Worm (Caenorhabditis elegans) whole organism, L3 larva: ENCODE measurements around the gene rpn-1.

Source experiments
- R02D3.7 ChIP-seq: fragments of 150-350 bp; optimal IDR thresholded peaks from 2 replicates; lab custom pipeline; 2014; ENCODE audit warnings: missing biosample characterization, missing genetic modification characterization
- ZK546.5 ChIP-seq: sonication (generic microtip); optimal IDR thresholded peaks from 2 replicates; lab custom pipeline; 2017; ENCODE audit warnings: missing biosample characterization, missing genetic modification characterization
- aly-2 ChIP-seq: fragments of 150-350 bp; optimal IDR thresholded peaks from 2 replicates; lab custom pipeline; 2014; ENCODE audit warnings: missing biosample characterization, missing genetic modification characterization
- ama-1 ChIP-seq: fragments of 150-350 bp; optimal IDR thresholded peaks from 2 replicates; lab custom pipeline; 2018
- ceh-28 ChIP-seq: fragments of 150-350 bp; optimal IDR thresholded peaks from 2 replicates; lab custom pipeline; 2014; ENCODE audit warnings: missing biosample characterization, missing genetic modification reagents, missing genetic modification characterization
- ceh-82 ChIP-seq: fragments of 150-350 bp; optimal IDR thresholded peaks from 2 replicates; lab custom pipeline; 2014; ENCODE audit warnings: missing biosample characterization, missing genetic modification characterization
- ceh-9 ChIP-seq: sonication (generic microtip); optimal IDR thresholded peaks from 2 replicates; lab custom pipeline; 2018; ENCODE audit warnings: missing biosample characterization, missing genetic modification characterization
- daf-12 ChIP-seq: fragments of 150-350 bp; optimal IDR thresholded peaks from 2 replicates; lab custom pipeline; 2014; ENCODE audit warnings: missing biosample characterization, missing genetic modification reagents, missing genetic modification characterization
- egl-5 ChIP-seq: fragments of 150-350 bp; optimal IDR thresholded peaks from 2 replicates; lab custom pipeline; 2017; ENCODE audit warnings: missing biosample characterization, missing genetic modification reagents, missing genetic modification characterization, inconsistent platforms
- elt-2 ChIP-seq: sonication (generic microtip); optimal IDR thresholded peaks from 2 replicates; lab custom pipeline; 2016; ENCODE audit warnings: missing genetic modification reagents, mild to moderate bottlenecking, missing genetic modification characterization, missing compliant biosample characterization
- fkh-10 ChIP-seq: sonication (generic microtip); optimal IDR thresholded peaks from 2 replicates; lab custom pipeline; 2017; ENCODE audit warnings: missing biosample characterization, missing genetic modification reagents, missing genetic modification characterization
- fkh-2 ChIP-seq: fragments of 150-350 bp; optimal IDR thresholded peaks from 2 replicates; lab custom pipeline; 2014; ENCODE audit warnings: missing biosample characterization, missing genetic modification reagents, missing genetic modification characterization
- fos-1 ChIP-seq: fragments of 150-350 bp; optimal IDR thresholded peaks from 2 replicates; lab custom pipeline; 2014; ENCODE audit warnings: missing biosample characterization, missing genetic modification characterization
- hmg-11 ChIP-seq: sonication (generic microtip); optimal IDR thresholded peaks from 2 replicates; lab custom pipeline; 2016; ENCODE audit warnings: missing genetic modification characterization, missing compliant biosample characterization
- jun-1 ChIP-seq: fragments of 150-350 bp; optimal IDR thresholded peaks from 2 replicates; lab custom pipeline; 2014; ENCODE audit warnings: missing biosample characterization, missing genetic modification reagents, missing genetic modification characterization
- lin-15B ChIP-seq: fragments of 150-350 bp; optimal IDR thresholded peaks from 2 replicates; lab custom pipeline; 2014; ENCODE audit warnings: missing biosample characterization, missing genetic modification characterization
- lin-39 ChIP-seq: fragments of 150-350 bp; optimal IDR thresholded peaks from 2 replicates; lab custom pipeline; 2018; ENCODE audit warnings: missing biosample characterization, missing genetic modification reagents, missing genetic modification characterization
- mdl-1 ChIP-seq: fragments of 150-350 bp; optimal IDR thresholded peaks from 2 replicates; lab custom pipeline; 2014; ENCODE audit warnings: missing biosample characterization, missing genetic modification characterization
- mml-1 ChIP-seq: fragments of 150-350 bp; sonication (generic microtip); optimal IDR thresholded peaks from 3 replicates; lab custom pipeline; 2014; ENCODE audit warnings: missing biosample characterization, missing genetic modification characterization
- nfya-1 ChIP-seq: sonication (generic microtip); optimal IDR thresholded peaks from 2 replicates; lab custom pipeline; 2017; ENCODE audit warnings: missing genetic modification characterization, mild to moderate bottlenecking, missing compliant biosample characterization, antibody characterized with exemption, moderate library complexity; ENCODE audit not compliant: insufficient read depth
- nhr-11 ChIP-seq: fragments of 150-350 bp; optimal IDR thresholded peaks from 2 replicates; lab custom pipeline; 2014; ENCODE audit warnings: missing biosample characterization, missing genetic modification characterization
- nhr-12 ChIP-seq: fragments of 150-350 bp; optimal IDR thresholded peaks from 2 replicates; lab custom pipeline; 2014; ENCODE audit warnings: missing biosample characterization, missing genetic modification characterization
- nhr-23 ChIP-seq: fragments of 150-350 bp; optimal IDR thresholded peaks from 2 replicates; lab custom pipeline; 2014; ENCODE audit warnings: missing biosample characterization, missing genetic modification reagents, missing genetic modification characterization
- nhr-237 ChIP-seq: fragments of 150-350 bp; optimal IDR thresholded peaks from 2 replicates; lab custom pipeline; 2014; ENCODE audit warnings: missing biosample characterization, missing genetic modification characterization
- nhr-25 ChIP-seq: sonication (generic microtip); optimal IDR thresholded peaks from 2 replicates; lab custom pipeline; 2017; ENCODE audit warnings: missing biosample characterization, missing genetic modification characterization
- nhr-43 ChIP-seq: sonication (generic microtip); optimal IDR thresholded peaks from 2 replicates; lab custom pipeline; 2016; ENCODE audit warnings: mild to moderate bottlenecking, missing genetic modification characterization, missing compliant biosample characterization; ENCODE audit not compliant: poor library complexity, severe bottlenecking
- nhr-67 ChIP-seq: fragments of 150-350 bp; optimal IDR thresholded peaks from 2 replicates; lab custom pipeline; 2014; ENCODE audit warnings: missing biosample characterization, missing genetic modification characterization
- nhr-76 ChIP-seq: fragments of 150-350 bp; sonication (generic microtip); optimal IDR thresholded peaks from 5 replicates; lab custom pipeline; 2014; ENCODE audit warnings: missing biosample characterization, missing genetic modification characterization
- pha-4 ChIP-seq: fragments of 150-350 bp; optimal IDR thresholded peaks from 2 replicates; lab custom pipeline; 2014; ENCODE audit warnings: missing biosample characterization, missing genetic modification reagents, missing genetic modification characterization
- pqm-1 ChIP-seq: fragments of 150-350 bp; optimal IDR thresholded peaks from 2 replicates; lab custom pipeline; 2017; ENCODE audit warnings: missing biosample characterization, missing genetic modification characterization, inconsistent platforms
- sea-2 ChIP-seq: fragments of 150-350 bp; sonication (generic microtip); optimal IDR thresholded peaks from 4 replicates; lab custom pipeline; 2014; ENCODE audit warnings: missing biosample characterization, missing genetic modification reagents, missing genetic modification characterization
- skn-1 ChIP-seq: fragments of 150-350 bp; optimal IDR thresholded peaks from 2 replicates; lab custom pipeline; 2014; ENCODE audit warnings: missing biosample characterization, missing genetic modification characterization
- snpc-4 ChIP-seq: fragments of 150-350 bp; optimal IDR thresholded peaks from 2 replicates; lab custom pipeline; 2014; ENCODE audit warnings: missing biosample characterization, missing genetic modification characterization
- tbx-2 ChIP-seq: sonication (generic microtip); optimal IDR thresholded peaks from 2 replicates; lab custom pipeline; 2016; ENCODE audit warnings: mild to moderate bottlenecking, missing genetic modification characterization, missing compliant biosample characterization
- unc-62 ChIP-seq: fragments of 150-350 bp; sonication (generic microtip); optimal IDR thresholded peaks from 4 replicates; lab custom pipeline; 2014; ENCODE audit warnings: missing biosample characterization, missing genetic modification reagents, missing genetic modification characterization
- zag-1 ChIP-seq: fragments of 150-350 bp; optimal IDR thresholded peaks from 2 replicates; lab custom pipeline; 2014; ENCODE audit warnings: missing biosample characterization, missing genetic modification characterization
- ztf-4 ChIP-seq: fragments of 150-350 bp; optimal IDR thresholded peaks from 2 replicates; lab custom pipeline; 2014; ENCODE audit warnings: missing biosample characterization, missing genetic modification characterization

Gene rpn-1

DNA sequence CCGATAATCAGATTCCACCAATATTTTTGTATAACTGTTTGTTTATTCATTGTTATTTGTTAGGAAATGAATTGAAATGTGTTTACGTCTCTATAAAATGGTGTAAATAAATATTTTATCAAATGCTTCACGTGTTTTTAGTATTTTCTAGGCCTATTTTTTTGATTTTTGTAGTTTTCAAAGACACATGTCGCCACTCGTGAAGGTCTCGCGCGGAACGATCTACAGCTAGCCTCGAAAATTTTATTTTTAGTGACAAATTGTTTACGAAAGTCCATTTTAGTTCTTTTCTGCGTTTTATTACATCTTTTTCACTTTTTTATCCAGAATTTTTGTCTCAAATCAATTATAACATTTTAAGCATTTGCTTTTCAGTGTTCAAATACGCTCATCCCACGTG is 6.1 kb downstream of the rpn-1 start, which contains the start of gene T22D1.5:
T22D1.5 (plus strand) TSS at position 376 of the 400 bp plus-strand sequence.
- no peak for TF ChIP-seq lin-15B (tag; lab: Kevin White, UChicago)
- TF ChIP-seq mml-1 (tag; lab: Kevin White, UChicago): no peak
- TF ChIP-seq skn-1 (tag; lab: Kevin White, UChicago): no peak
- TF ChIP-seq nhr-237 (tag; lab: Kevin White, UChicago): no peak

DNA sequence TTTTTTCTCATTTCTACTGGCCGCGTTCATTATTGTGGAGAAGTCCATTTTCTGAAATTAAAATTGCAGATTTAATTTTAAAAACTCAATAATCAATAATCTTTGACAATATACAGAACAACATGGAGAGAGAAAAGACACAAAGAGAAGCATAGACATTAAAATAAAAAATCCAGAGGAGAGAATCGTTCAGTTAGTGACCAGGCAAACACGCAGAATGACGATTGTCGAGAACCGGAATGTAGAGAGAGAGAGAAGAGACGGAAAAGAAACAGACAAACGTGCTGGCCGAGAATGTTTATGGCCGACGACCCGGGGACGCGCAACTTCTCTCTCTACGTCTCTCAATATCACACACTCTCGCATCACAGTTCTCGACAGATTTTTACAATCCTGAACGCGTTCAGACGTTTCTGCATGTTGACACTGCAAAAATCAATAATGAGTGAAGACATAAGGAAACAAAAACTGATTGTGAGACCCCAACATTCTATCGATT is 22.1 kb downstream of the rpn-1 start, which contains the start of the genes T05A12.3 and T05A12.4:
T05A12.3 (minus strand) TSS at position 51 of the 499 bp plus-strand sequence.
T05A12.4 (plus strand) TSS at position 348 of the 499 bp plus-strand sequence.
- TF ChIP-seq skn-1 (tag; lab: Kevin White, UChicago) (no peak), R02D3.7 (tag; lab: Kevin White, UChicago) (peak; percentile 44), elt-2 (tag; lab: Kevin White, UChicago) (peak; percentile 30), nhr-25 (tag; lab: Kevin White, UChicago) (peak; percentile 65), hmg-11 (tag; lab: Kevin White, UChicago) (peak; percentile 39), nfya-1 (tag; lab: Kevin White, UChicago) (peak; percentile 58), ZK546.5 (tag; lab: Kevin White, UChicago) (no peak), lin-39 (peak; percentile 46), egl-5 (tag; lab: Kevin White, UChicago) (peak; percentile 56), nhr-43 (peak; percentile 25), snpc-4 (tag; lab: Kevin White, UChicago) (peak; percentile 63), lin-15B (tag; lab: Kevin White, UChicago) (peak; percentile 60), ceh-28 (peak; percentile 10), nhr-76 (tag; lab: Kevin White, UChicago) (no peak)

DNA sequence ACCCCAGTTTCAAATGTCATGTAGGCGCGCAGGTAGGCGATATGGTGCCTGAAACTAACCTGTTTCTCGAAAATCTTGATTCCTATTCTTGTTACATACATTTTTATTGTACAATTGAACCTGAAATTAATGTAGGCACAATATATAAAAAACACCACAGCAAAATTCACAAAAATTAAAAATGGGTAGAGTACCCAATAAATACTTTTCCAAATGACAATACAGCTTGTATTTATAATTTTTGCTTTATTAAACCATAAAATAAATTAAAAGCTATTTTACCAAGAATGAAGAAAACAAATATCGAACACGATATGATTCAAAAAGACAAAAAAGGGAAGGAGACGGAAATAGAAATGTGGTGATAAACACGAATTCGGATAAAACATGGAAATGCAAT is 26.4 kb downstream of the rpn-1 start, which contains the start of gene tre-2:
tre-2 (minus strand) TSS at position 101 of the 400 bp plus-strand sequence.
- no peak for TF ChIP-seq ceh-82
- no peak for TF ChIP-seq nhr-11 (tag; lab: Kevin White, UChicago)
- no peak for TF ChIP-seq nhr-67
- no peak for TF ChIP-seq pqm-1
- TF ChIP-seq lin-39: no peak
- no peak for TF ChIP-seq sea-2 (GFP tag; lab: Kevin White, UChicago)
- TF ChIP-seq, all 47 proteins: peak for 0

DNA sequence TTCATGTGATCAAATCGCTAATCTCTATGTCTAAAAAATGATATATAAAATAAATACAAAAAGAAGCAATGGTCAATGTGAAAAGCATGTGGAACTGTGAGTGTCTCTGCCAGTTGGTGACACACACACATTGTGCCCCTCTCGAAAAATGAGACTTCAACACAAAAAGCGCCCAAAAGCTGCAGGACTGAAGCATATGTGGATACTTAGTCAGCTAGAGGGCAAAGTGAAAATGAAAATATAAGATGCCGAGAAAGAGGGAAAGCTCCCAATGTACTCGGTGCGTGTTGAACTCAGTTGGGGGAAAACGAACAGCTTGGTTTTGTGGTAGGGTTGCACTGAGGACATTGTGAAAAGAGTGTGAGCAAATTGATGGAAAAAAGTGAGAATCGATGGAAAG is 28.5 kb downstream of the rpn-1 start:
- no peak for TF ChIP-seq zag-1
- peak; percentile 8 for TF ChIP-seq fkh-10 (GFP tag; lab: Kevin White, UChicago)
- TF ChIP-seq nhr-25 (tag; lab: Kevin White, UChicago): no peak
- TF ChIP-seq daf-12 (tag; lab: Kevin White, UChicago): no peak
- TF ChIP-seq nhr-43: no peak
- peak; percentile 31 for TF ChIP-seq nhr-11 (tag; lab: Kevin White, UChicago)
- peak; percentile 26 for TF ChIP-seq fkh-2
- TF ChIP-seq lin-39: peak; percentile 65
- TF ChIP-seq jun-1 (tag; lab: Kevin White, UChicago): no peak
- TF ChIP-seq nfya-1 (tag; lab: Kevin White, UChicago): peak; percentile 82
- TF ChIP-seq ceh-9: no peak
- no peak for TF ChIP-seq snpc-4 (tag; lab: Kevin White, UChicago)
- peak; percentile 32 for TF ChIP-seq mdl-1
- TF ChIP-seq nhr-12 (tag; lab: Kevin White, UChicago): no peak
- no peak for TF ChIP-seq ztf-4 (tag; lab: Kevin White, UChicago)
- peak; percentile 27 for TF ChIP-seq lin-15B (tag; lab: Kevin White, UChicago)
- TF ChIP-seq nhr-67: no peak
- no peak for TF ChIP-seq R02D3.7 (tag; lab: Kevin White, UChicago)
- no peak for TF ChIP-seq fos-1
- TF ChIP-seq nhr-237 (tag; lab: Kevin White, UChicago): no peak
- no peak for TF ChIP-seq nhr-23 (tag; lab: Kevin White, UChicago)
- peak; percentile 62 for TF ChIP-seq mml-1 (tag; lab: Kevin White, UChicago)
- no peak for TF ChIP-seq unc-62 (GFP tag; lab: Kevin White, UChicago)
- TF ChIP-seq egl-5 (tag; lab: Kevin White, UChicago): no peak
- TF ChIP-seq tbx-2 (tag; lab: Kevin White, UChicago): no peak
- TF ChIP-seq ceh-28: peak; percentile 39
- TF ChIP-seq hmg-11 (tag; lab: Kevin White, UChicago): no peak
- no peak for TF ChIP-seq aly-2 (tag; lab: Kevin White, UChicago)
- TF ChIP-seq pha-4 (tag; lab: Kevin White, UChicago): peak; percentile 87
- TF ChIP-seq ama-1 (lab: Kevin White, UChicago): no peak
